Worm (Caenorhabditis elegans): ENCODE data around the gene M03E7.1.

- TF ChIP-seq nhr-77 (tag; optimal IDR thresholded peaks at IDR 0.05), result no peak
- TF ChIP-seq elt-3 (tag; optimal IDR thresholded peaks at IDR 0.05), result no peak
- no peak for TF ChIP-seq aly-2 (tag; optimal IDR thresholded peaks at IDR 0.05)
- TF ChIP-seq nhr-129 (tag; optimal IDR thresholded peaks at IDR 0.05), result no peak
- no peak for TF ChIP-seq lin-39 (tag; optimal IDR thresholded peaks at IDR 0.05)
- no peak for TF ChIP-seq zag-1 (tag; optimal IDR thresholded peaks at IDR 0.05)
- no peak for TF ChIP-seq snpc-4 (tag; optimal IDR thresholded peaks at IDR 0.05)
These were observed 20.2 kb upstream of the M03E7.1 start, which contains the start of gene CD4.8 for ce11 chrV:5601263-5601662.
